Fruit fly (Drosophila melanogaster) whole organism, adult: Measurements from ENCODE around the gene mei-41.

Experiments used
- CG1620 ChIP-seq: fragments of 200-800 bp; sonication (Bioruptor generic); optimal IDR thresholded peaks from 2 replicates; lab custom pipeline; 2016; ENCODE audit warnings: missing biosample characterization, missing genetic modification characterization
- CG33017 ChIP-seq: fragments of 200-800 bp; sonication (Bioruptor generic); optimal IDR thresholded peaks from 2 replicates; lab custom pipeline; 2018; ENCODE audit warnings: missing biosample characterization, mild to moderate bottlenecking, missing genetic modification characterization, moderate library complexity
- CG5204 ChIP-seq: fragments of 200-800 bp; sonication (Bioruptor generic); optimal IDR thresholded peaks from 2 replicates; lab custom pipeline; 2016; ENCODE audit warnings: missing biosample characterization, missing genetic modification characterization
- Clk ChIP-seq: fragments of 200-800 bp; sonication (Bioruptor generic); optimal IDR thresholded peaks from 2 replicates; lab custom pipeline; 2017; ENCODE audit warnings: missing biosample characterization, missing genetic modification characterization
- cic ChIP-seq: fragments of 200-800 bp; sonication (Bioruptor generic); optimal IDR thresholded peaks from 2 replicates; lab custom pipeline; 2017; ENCODE audit warnings: missing biosample characterization, mild to moderate bottlenecking, missing genetic modification characterization, moderate library complexity
- kay ChIP-seq: fragments of 200-800 bp; sonication (Bioruptor generic); peaks from one replicate; lab custom pipeline; 2016; ENCODE audit warnings: missing biosample characterization, missing genetic modification characterization, borderline replicate concordance
- ovo ChIP-seq: fragments of 200-800 bp; sonication (Bioruptor generic); optimal IDR thresholded peaks from 2 replicates; lab custom pipeline; 2016; ENCODE audit warnings: missing biosample characterization, missing genetic modification characterization

DNA sequence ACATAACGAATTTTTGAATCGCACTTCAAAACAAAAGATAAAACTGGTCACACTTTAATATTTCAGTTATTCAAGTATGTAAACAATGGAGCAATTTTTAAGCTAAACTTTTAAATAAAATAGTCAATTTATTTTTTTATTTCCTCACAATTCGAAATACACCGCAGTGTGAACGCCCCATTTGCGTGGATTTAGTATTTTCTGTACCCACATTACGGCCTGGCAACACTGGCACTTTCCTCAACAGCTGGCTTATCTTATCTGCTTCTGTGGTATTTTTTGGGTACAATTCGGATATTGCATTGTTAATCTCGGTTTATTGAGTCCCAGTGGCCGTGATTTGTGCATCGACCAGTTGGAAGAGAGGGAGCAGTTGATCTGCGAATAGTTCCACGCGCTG, 41.4 kb upstream of the mei-41 start, which contains the start of gene sl:
- TF ChIP-seq ovo (GFP tag; lab: Kevin White, UChicago) (no peak), CG1620 (GFP tag; lab: Kevin White, UChicago) (no peak), kay (GFP tag; lab: Kevin White, UChicago) (no peak), CG5204 (GFP tag; lab: Kevin White, UChicago) (no peak), cic (GFP tag; lab: Kevin White, UChicago) (no peak), Clk (GFP tag; lab: Kevin White, UChicago) (no peak), CG33017 (tag; lab: Kevin White, UChicago) (no peak)
